Worm (Caenorhabditis elegans) whole organism, L1 larva: Measurements from ENCODE around the gene K09E2.3.
A peak's percentile ranks its signal among the peaks of the same experiment; 100 is the strongest.

Source experiments
- C16A3.4 ChIP-seq: fragments of 150-350 bp; optimal IDR thresholded peaks from 2 replicates; lab custom pipeline; 2014; ENCODE audit warnings: missing biosample characterization, missing genetic modification characterization
- F16B12.6 ChIP-seq: fragments of 150-350 bp; optimal IDR thresholded peaks from 2 replicates; lab custom pipeline; 2014; ENCODE audit warnings: missing biosample characterization, missing genetic modification characterization
- aly-2 ChIP-seq: fragments of 150-350 bp; optimal IDR thresholded peaks from 2 replicates; lab custom pipeline; 2014; ENCODE audit warnings: missing biosample characterization, missing genetic modification characterization
- ama-1 ChIP-seq: fragments of 150-350 bp; optimal IDR thresholded peaks from 2 replicates; lab custom pipeline; 2014
- ceh-82 ChIP-seq, 3 experiments: fragments of 150-350 bp in 1 of 3; sonication (generic microtip) in 2 of 3; optimal IDR thresholded peaks; 2 replicates each; lab custom pipeline; 2014 to 2017; ENCODE audit warnings: missing biosample characterization in 3 of 3, missing genetic modification characterization in 3 of 3
- ceh-88 ChIP-seq: fragments of 200-800 bp; sonication (Bioruptor generic); IDR thresholded peaks from 2 replicates; pipeline ENCODE4 v1.3.6; 2022; ENCODE audit warnings: missing genetic modification characterization, missing compliant biosample characterization
- efl-1 ChIP-seq, 4 experiments: fragments of 150-350 bp; optimal IDR thresholded peaks in 3 of 4; peaks in 1 of 4; 1 replicate in 1 of 4; 2 replicates in 3 of 4; lab custom pipeline; 2014; ENCODE audit warnings: missing biosample characterization in 2 of 4, missing genetic modification characterization in 2 of 4, missing genetic modification reagents in 2 of 4
- efl-3 ChIP-seq: fragments of 200-800 bp; sonication (Bioruptor generic); optimal IDR thresholded peaks from 2 replicates; lab custom pipeline; 2018; ENCODE audit warnings: mild to moderate bottlenecking, missing genetic modification characterization, missing compliant biosample characterization
- egl-13 ChIP-seq: sonication (generic microtip); optimal IDR thresholded peaks from 2 replicates; lab custom pipeline; 2016; ENCODE audit warnings: missing genotype, missing genetic modification reagents, missing genetic modification characterization, missing compliant biosample characterization
- egl-27 ChIP-seq, 2 experiments: fragments of 150-350 bp in 1 of 2; sonication (generic microtip); optimal IDR thresholded peaks; 3 replicates each; lab custom pipeline; 2017 to 2018; ENCODE audit warnings: missing biosample characterization in 2 of 2, missing genetic modification characterization in 2 of 2, missing genetic modification reagents in 2 of 2
- elt-2 ChIP-seq: sonication (generic microtip); optimal IDR thresholded peaks from 2 replicates; lab custom pipeline; 2016; ENCODE audit warnings: missing genetic modification characterization, mild to moderate bottlenecking, inconsistent platforms, missing compliant biosample characterization, missing genetic modification reagents
- elt-3 ChIP-seq, 6 experiments: fragments of 150-350 bp in 1 of 6; sonication (generic microtip); optimal IDR thresholded peaks; 2 replicates each; lab custom pipeline; 2017 to 2018; ENCODE audit warnings: missing biosample characterization in 6 of 6, missing genetic modification characterization in 6 of 6, inconsistent platforms in 1 of 6
- fkh-10 ChIP-seq: sonication (generic microtip); optimal IDR thresholded peaks from 2 replicates; lab custom pipeline; 2017; ENCODE audit warnings: missing biosample characterization, missing genetic modification reagents, missing genetic modification characterization
- fkh-4 ChIP-seq: sonication (generic microtip); optimal IDR thresholded peaks from 2 replicates; lab custom pipeline; 2016; ENCODE audit warnings: missing compliant biosample characterization, missing genetic modification characterization, borderline replicate concordance
- fkh-8 ChIP-seq: sonication (generic microtip); optimal IDR thresholded peaks from 2 replicates; lab custom pipeline; 2016; ENCODE audit warnings: mild to moderate bottlenecking, missing genetic modification characterization, missing compliant biosample characterization
- grh-1 ChIP-seq: fragments of 200-800 bp; sonication (Bioruptor generic); IDR thresholded peaks from 2 replicates; pipeline ENCODE4 v1.3.6; 2022; ENCODE audit warnings: missing genetic modification reagents, missing genetic modification characterization, missing compliant biosample characterization
- hlh-17 ChIP-seq: fragments of 200-800 bp; sonication (Bioruptor generic); optimal IDR thresholded peaks from 2 replicates; lab custom pipeline; 2018; ENCODE audit warnings: missing genetic modification characterization, mild to moderate bottlenecking, missing compliant biosample characterization, moderate library complexity, borderline replicate concordance
- irx-1 ChIP-seq: sonication (generic microtip); optimal IDR thresholded peaks from 2 replicates; lab custom pipeline; 2016; ENCODE audit warnings: missing genetic modification characterization, missing compliant biosample characterization
- jun-1 ChIP-seq: fragments of 150-350 bp; optimal IDR thresholded peaks from 2 replicates; lab custom pipeline; 2014; ENCODE audit warnings: missing biosample characterization, missing genetic modification reagents, missing genetic modification characterization
- lin-14 ChIP-seq: fragments of 200-800 bp; sonication (Bioruptor generic); optimal IDR thresholded peaks from 2 replicates; lab custom pipeline; 2018; ENCODE audit warnings: mild to moderate bottlenecking, missing genetic modification characterization, moderate library complexity, missing compliant biosample characterization
- lin-15B ChIP-seq: fragments of 150-350 bp; sonication (generic microtip); optimal IDR thresholded peaks from 3 replicates; lab custom pipeline; 2014; ENCODE audit warnings: missing biosample characterization, missing genetic modification characterization
- lin-35 ChIP-seq, 2 experiments: fragments of 150-350 bp; optimal IDR thresholded peaks; 2 replicates each; lab custom pipeline; 2014; ENCODE audit warnings: missing biosample characterization in 2 of 2, missing genetic modification characterization in 2 of 2, missing genetic modification reagents in 2 of 2
- lir-3 ChIP-seq: sonication (generic microtip); optimal IDR thresholded peaks from 2 replicates; lab custom pipeline; 2016; ENCODE audit warnings: mild to moderate bottlenecking, missing genetic modification characterization, moderate library complexity, missing compliant biosample characterization; ENCODE audit not compliant: poor library complexity
- lsy-2 ChIP-seq, 2 experiments: fragments of 150-350 bp; optimal IDR thresholded peaks; 2 replicates each; lab custom pipeline; 2014; ENCODE audit warnings: missing biosample characterization in 2 of 2, missing genetic modification characterization in 2 of 2
- mdl-1 ChIP-seq, 2 experiments: fragments of 150-350 bp; optimal IDR thresholded peaks; 2 replicates each; lab custom pipeline; 2014 to 2017; ENCODE audit warnings: missing biosample characterization in 2 of 2, missing genetic modification characterization in 2 of 2, inconsistent platforms in 1 of 2
- mef-2 ChIP-seq: fragments of 150-350 bp; optimal IDR thresholded peaks from 2 replicates; lab custom pipeline; 2014; ENCODE audit warnings: missing biosample characterization, missing genetic modification characterization
- mep-1 ChIP-seq: fragments of 150-350 bp; optimal IDR thresholded peaks from 2 replicates; lab custom pipeline; 2014; ENCODE audit warnings: missing biosample characterization, missing genetic modification characterization
- nhr-19 ChIP-seq: fragments of 200-800 bp; sonication (Bioruptor generic); conservative IDR thresholded peaks from 2 replicates; pipeline ENCODE4 v1.3.6; 2022; ENCODE audit warnings: missing genetic modification characterization, missing compliant biosample characterization
- nhr-20 ChIP-seq: sonication (generic microtip); optimal IDR thresholded peaks from 2 replicates; lab custom pipeline; 2016; ENCODE audit warnings: mild to moderate bottlenecking, missing genetic modification characterization, missing compliant biosample characterization
- nhr-237 ChIP-seq: fragments of 150-350 bp; optimal IDR thresholded peaks from 2 replicates; lab custom pipeline; 2014; ENCODE audit warnings: missing biosample characterization, missing genetic modification characterization
- nhr-28 ChIP-seq: fragments of 150-350 bp; optimal IDR thresholded peaks from 2 replicates; lab custom pipeline; 2014; ENCODE audit warnings: missing biosample characterization, missing genetic modification characterization
- nhr-47 ChIP-seq: sonication (generic microtip); optimal IDR thresholded peaks from 2 replicates; lab custom pipeline; 2016; ENCODE audit warnings: mild to moderate bottlenecking, missing genetic modification characterization, moderate library complexity, missing compliant biosample characterization
- nhr-77 ChIP-seq: fragments of 150-350 bp; optimal IDR thresholded peaks from 2 replicates; lab custom pipeline; 2014; ENCODE audit warnings: missing biosample characterization, missing genetic modification characterization
- pag-3 ChIP-seq: sonication (generic microtip); optimal IDR thresholded peaks from 2 replicates; lab custom pipeline; 2017; ENCODE audit warnings: missing genetic modification characterization, mild to moderate bottlenecking, missing compliant biosample characterization, antibody characterized with exemption, borderline replicate concordance; ENCODE audit not compliant: insufficient read depth
- pax-3 ChIP-seq: fragments of 200-800 bp; sonication (Bioruptor generic); optimal IDR thresholded peaks from 2 replicates; lab custom pipeline; 2018; ENCODE audit warnings: mild to moderate bottlenecking, missing genetic modification characterization, moderate library complexity, missing compliant biosample characterization
- pqm-1 ChIP-seq: sonication (generic microtip); optimal IDR thresholded peaks from 3 replicates; lab custom pipeline; 2017; ENCODE audit warnings: missing biosample characterization, missing genetic modification characterization
- rnt-1 ChIP-seq: sonication (generic microtip); optimal IDR thresholded peaks from 2 replicates; lab custom pipeline; 2016; ENCODE audit warnings: mild to moderate bottlenecking, missing genetic modification characterization, moderate library complexity, missing compliant biosample characterization
- snpc-4 ChIP-seq: fragments of 150-350 bp; optimal IDR thresholded peaks from 2 replicates; lab custom pipeline; 2014; ENCODE audit warnings: missing biosample characterization, missing genetic modification characterization
- swsn-7 ChIP-seq: sonication (generic microtip); optimal IDR thresholded peaks from 2 replicates; lab custom pipeline; 2016; ENCODE audit warnings: missing genetic modification characterization, missing compliant biosample characterization
- tbx-2 ChIP-seq: sonication (generic microtip); optimal IDR thresholded peaks from 2 replicates; lab custom pipeline; 2016; ENCODE audit warnings: missing genetic modification characterization, missing compliant biosample characterization
- tlp-1 ChIP-seq: fragments of 150-350 bp; optimal IDR thresholded peaks from 2 replicates; lab custom pipeline; 2014; ENCODE audit warnings: missing biosample characterization, missing genetic modification characterization
- unc-62 ChIP-seq: fragments of 150-350 bp; optimal IDR thresholded peaks from 2 replicates; lab custom pipeline; 2014; ENCODE audit warnings: missing biosample characterization, missing genetic modification reagents, missing genetic modification characterization
- unc-98 ChIP-seq: fragments of 200-800 bp; sonication (Bioruptor generic); IDR thresholded peaks from 2 replicates; pipeline ENCODE4 v1.3.6; 2022; ENCODE audit warnings: missing genetic modification characterization, missing compliant biosample characterization
- vab-15 ChIP-seq: sonication (generic microtip); optimal IDR thresholded peaks from 2 replicates; lab custom pipeline; 2017; ENCODE audit warnings: missing genotype, mild to moderate bottlenecking, missing genetic modification characterization, missing compliant biosample characterization
- xbp-1 ChIP-seq: sonication (generic microtip); optimal IDR thresholded peaks from 2 replicates; lab custom pipeline; 2016; ENCODE audit warnings: missing genetic modification characterization, missing compliant biosample characterization
- zag-1 ChIP-seq: fragments of 150-350 bp; optimal IDR thresholded peaks from 2 replicates; lab custom pipeline; 2014; ENCODE audit warnings: missing biosample characterization, missing genetic modification characterization
- zip-4 ChIP-seq: fragments of 200-800 bp; sonication (Bioruptor generic); optimal IDR thresholded peaks from 2 replicates; lab custom pipeline; 2018; ENCODE audit warnings: mild to moderate bottlenecking, missing genetic modification characterization, moderate library complexity, missing compliant biosample characterization
- ztf-4 ChIP-seq: fragments of 150-350 bp; optimal IDR thresholded peaks from 2 replicates; lab custom pipeline; 2014; ENCODE audit warnings: missing biosample characterization, missing genetic modification characterization

K09E2.3 gene

ce11 chrX:8721273-8721672 lies 48.4 kb downstream of the K09E2.3 start:
- TF ChIP-seq nhr-19: no peak
- TF ChIP-seq lin-14: peak; percentile 43
- peak; percentile 31 for TF ChIP-seq nhr-77

DNA sequence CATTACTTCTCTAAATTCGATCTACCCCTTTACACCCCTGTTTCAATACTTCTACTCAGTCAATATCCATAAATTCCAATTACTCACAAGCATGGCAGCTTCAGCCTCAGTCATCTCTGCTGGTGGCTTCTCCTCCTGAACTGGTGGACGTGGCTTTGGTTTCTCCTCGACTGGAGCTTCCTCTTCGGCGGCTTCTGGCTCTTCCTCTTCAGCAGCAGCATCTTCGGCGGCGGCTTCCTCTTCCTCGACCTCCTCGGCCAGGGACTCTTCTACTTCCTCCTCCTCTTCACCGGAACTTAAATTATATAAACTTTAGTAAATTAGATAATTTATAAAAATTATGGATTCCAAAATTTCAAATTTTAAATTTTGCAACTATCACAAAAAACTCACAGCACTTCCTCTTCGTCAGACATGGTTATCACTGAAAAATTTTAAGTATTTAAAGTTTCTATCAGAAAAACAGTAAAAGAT lies 50.3 kb downstream of the K09E2.3 start, which contains the start of gene tnt-2:
tnt-2 (minus strand) TSS at position 424 of the 474 bp plus-strand sequence.
- TF ChIP-seq tbx-2 (tag; lab: Kevin White, UChicago) (no peak), pqm-1 (tag; lab: Kevin White, UChicago) (no peak), vab-15 (no peak), nhr-19 (no peak), zag-1 (tag; lab: Kevin White, UChicago) (no peak), unc-98 (GFP tag; lab: Robert Waterston, UW) (no peak), lsy-2 (tag; optimal IDR thresholded peaks at IDR 0.05; lab: Kevin White, UChicago) (no peak), nhr-237 (no peak), egl-27 (tag; optimal IDR thresholded peaks at IDR 0.05; lab: Kevin White, UChicago) (no peak), fkh-8 (tag; lab: Kevin White, UChicago) (no peak), mep-1 (no peak), lir-3 (tag; lab: Kevin White, UChicago) (no peak)
- TF ChIP-seq, all 84 proteins: peak for 0

DNA sequence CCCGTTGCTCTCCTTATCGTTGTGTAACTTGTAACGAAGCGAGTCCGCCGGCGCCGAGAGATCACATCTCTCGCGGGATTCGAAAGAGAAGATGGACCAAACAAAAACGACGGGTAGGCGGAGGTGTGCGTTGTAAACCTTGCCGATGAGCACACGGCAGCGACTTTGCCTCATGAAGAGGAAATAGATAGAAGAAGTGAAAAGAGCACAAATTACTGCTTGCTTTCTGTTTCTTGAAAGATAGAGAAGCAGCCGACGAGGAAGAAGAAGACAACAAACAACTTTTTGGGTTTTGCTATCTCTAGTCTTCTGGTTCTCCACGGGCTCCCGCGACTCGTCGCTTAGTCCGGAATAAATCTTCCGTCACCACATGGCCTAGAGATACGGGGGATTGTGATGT lies 51.0 kb downstream of the K09E2.3 start:
- no peak for TF ChIP-seq nhr-47 (tag; lab: Kevin White, UChicago)
- no peak for TF ChIP-seq pqm-1 (tag; lab: Kevin White, UChicago)
- TF ChIP-seq snpc-4 (tag; lab: Kevin White, UChicago): no peak
- no peak for TF ChIP-seq lin-15B (tag; lab: Kevin White, UChicago)
- TF ChIP-seq mep-1: no peak
- TF ChIP-seq jun-1: no peak
- no peak for TF ChIP-seq ama-1 (lab: Kevin White, UChicago)
- no peak for TF ChIP-seq ceh-82 (tag; optimal IDR thresholded peaks at IDR 0.05; lab: Kevin White, UChicago)
- no peak for TF ChIP-seq mef-2
- peak; percentile 45 for TF ChIP-seq rnt-1 (tag; lab: Kevin White, UChicago)
- TF ChIP-seq pag-3: peak; percentile 97
- peak in 1 of 2 experiments; percentile 13 for TF ChIP-seq lin-35 (GFP tag; optimal IDR thresholded peaks at IDR 0.05; lab: Kevin White, UChicago)
- no peak for TF ChIP-seq elt-3 (tag; optimal IDR thresholded peaks at IDR 0.05; lab: Kevin White, UChicago)
- no peak for TF ChIP-seq ceh-88 (GFP tag; lab: Robert Waterston, UW)
- TF ChIP-seq hlh-17 (GFP tag; lab: Kevin White, UChicago): no peak
- no peak for TF ChIP-seq pax-3
- TF ChIP-seq swsn-7 (tag; lab: Kevin White, UChicago): peak; percentile 26
- TF ChIP-seq irx-1 (tag; lab: Kevin White, UChicago): no peak
- TF ChIP-seq mdl-1 (tag; optimal IDR thresholded peaks at IDR 0.05; lab: Kevin White, UChicago): peak in 1 of 2 experiments; percentile 50
- TF ChIP-seq xbp-1 (tag; lab: Kevin White, UChicago): no peak
- peak; percentile 46 for TF ChIP-seq nhr-19
- no peak for TF ChIP-seq tlp-1 (tag; lab: Kevin White, UChicago)
- TF ChIP-seq C16A3.4 (tag; lab: Kevin White, UChicago): no peak
- TF ChIP-seq efl-1 (optimal IDR thresholded peaks at IDR 0.05; lab: Kevin White, UChicago): no peak
- no peak for TF ChIP-seq efl-1 (GFP tag; optimal IDR thresholded peaks at IDR 0.05 in 1 of 2; lab: Kevin White, UChicago)
- TF ChIP-seq zip-4 (GFP tag; lab: Kevin White, UChicago): no peak
- peak; percentile 85 for TF ChIP-seq lin-14
- TF ChIP-seq grh-1: no peak
- TF ChIP-seq nhr-20 (tag; lab: Kevin White, UChicago): peak; percentile 59
- TF ChIP-seq fkh-4: peak; percentile 34
- TF ChIP-seq efl-3 (GFP tag; lab: Kevin White, UChicago): no peak
- no peak for TF ChIP-seq nhr-28 (tag; lab: Kevin White, UChicago)
- no peak for TF ChIP-seq F16B12.6
- TF ChIP-seq egl-27 (tag; optimal IDR thresholded peaks at IDR 0.05; lab: Kevin White, UChicago): no peak
- TF ChIP-seq egl-13 (tag; lab: Kevin White, UChicago): no peak
- no peak for TF ChIP-seq unc-62 (GFP tag; lab: Kevin White, UChicago)
- TF ChIP-seq ztf-4: peak; percentile 5
- TF ChIP-seq aly-2 (tag; lab: Kevin White, UChicago): no peak
- TF ChIP-seq elt-2 (tag; lab: Kevin White, UChicago): no peak
- no peak for TF ChIP-seq fkh-10 (GFP tag; lab: Kevin White, UChicago)
